Fruit fly (Drosophila melanogaster): ENCODE data around the gene IntS6.

- TF ChIP-seq CG8632 (GFP tag; optimal IDR thresholded peaks at IDR 0.05) (no peak), CG10631 (GFP tag; optimal IDR thresholded peaks at IDR 0.05) (no peak), Eip78C (GFP tag) (no peak), fd59A (GFP tag; optimal IDR thresholded peaks at IDR 0.05) (no peak), esn (GFP tag; optimal IDR thresholded peaks at IDR 0.05) (no peak), OdsH (GFP tag; optimal IDR thresholded peaks at IDR 0.05) (no peak), CG6808 (GFP tag; optimal IDR thresholded peaks at IDR 0.05) (no peak), CG34406 (GFP tag; optimal IDR thresholded peaks at IDR 0.05) (no peak), vri (GFP tag; optimal IDR thresholded peaks at IDR 0.05) (no peak), CG11762 (GFP tag; optimal IDR thresholded peaks at IDR 0.05; ENCODE audit: insufficient read depth) (no peak), fkh (GFP tag; optimal IDR thresholded peaks at IDR 0.05) (peak; percentile 42)
These were observed 56.9 kb downstream of the IntS6 start for dm6 chrX:5690216-5690523.
